Fruit fly (Drosophila melanogaster): ENCODE measurements around the gene e.
A peak's percentile ranks its signal among the peaks of the same experiment; 100 is the strongest.

DNA sequence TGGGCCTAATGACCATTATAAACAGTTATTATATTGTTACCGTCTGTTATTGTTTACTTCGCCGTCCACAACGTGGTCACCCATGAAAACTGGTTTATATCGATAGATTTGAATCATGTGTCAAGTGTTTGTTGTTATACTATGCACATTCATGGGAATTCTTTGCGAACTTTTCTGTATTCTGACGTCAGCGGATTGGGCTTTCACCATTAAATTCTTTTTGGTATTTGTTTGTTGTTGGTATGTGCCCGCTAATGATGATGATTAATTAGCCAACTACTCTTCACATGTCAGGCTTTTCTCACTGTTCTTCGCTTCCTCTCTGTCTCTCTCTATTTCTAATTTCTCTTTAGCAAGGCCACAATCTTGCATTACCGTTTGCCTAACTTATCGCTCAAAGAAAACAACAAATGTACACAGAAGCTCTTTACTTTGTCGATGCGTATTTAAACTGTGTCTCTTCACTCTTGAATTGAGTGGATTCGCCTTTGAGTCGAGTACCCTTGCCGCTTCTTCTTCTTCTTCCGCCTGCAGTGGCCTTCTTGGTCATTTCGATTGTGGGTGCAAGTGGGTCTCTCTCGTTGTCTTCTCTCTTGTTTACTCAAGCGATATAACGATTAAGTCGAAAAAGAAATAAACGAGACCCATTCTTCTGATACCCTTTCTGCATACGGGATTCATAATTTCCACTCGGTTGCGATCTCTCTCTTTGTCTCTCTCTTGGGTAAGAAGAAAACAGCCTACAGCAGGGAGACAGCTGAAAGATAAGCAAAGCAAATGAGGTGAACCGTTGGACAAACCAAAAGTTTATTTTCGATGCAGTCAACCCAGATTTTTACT lies 33.1 kb downstream of the e start:
- TF ChIP-seq Crg-1 (GFP tag; optimal IDR thresholded peaks at IDR 0.05) (no peak), CG12768 (GFP tag; optimal IDR thresholded peaks at IDR 0.05) (peak; percentile 75), cic (GFP tag; optimal IDR thresholded peaks at IDR 0.05) (peak; percentile 95), CG7101 (tag; optimal IDR thresholded peaks at IDR 0.05) (peak; percentile 58), bab1 (GFP tag; optimal IDR thresholded peaks at IDR 0.05) (no peak), kay (GFP tag; ENCODE audit: borderline replicate concordance) (peak; percentile 89), Clk (GFP tag; optimal IDR thresholded peaks at IDR 0.05) (no peak), ovo (GFP tag; optimal IDR thresholded peaks at IDR 0.05) (no peak), CG1620 (GFP tag; optimal IDR thresholded peaks at IDR 0.05) (no peak), pad (GFP tag; optimal IDR thresholded peaks at IDR 0.05) (no peak), Hr96 (GFP tag; optimal IDR thresholded peaks at IDR 0.05) (no peak), CG11617 (GFP tag; optimal IDR thresholded peaks at IDR 0.05) (no peak)
